Worm (Caenorhabditis elegans): ENCODE measurements around the gene srx-74.

DNA sequence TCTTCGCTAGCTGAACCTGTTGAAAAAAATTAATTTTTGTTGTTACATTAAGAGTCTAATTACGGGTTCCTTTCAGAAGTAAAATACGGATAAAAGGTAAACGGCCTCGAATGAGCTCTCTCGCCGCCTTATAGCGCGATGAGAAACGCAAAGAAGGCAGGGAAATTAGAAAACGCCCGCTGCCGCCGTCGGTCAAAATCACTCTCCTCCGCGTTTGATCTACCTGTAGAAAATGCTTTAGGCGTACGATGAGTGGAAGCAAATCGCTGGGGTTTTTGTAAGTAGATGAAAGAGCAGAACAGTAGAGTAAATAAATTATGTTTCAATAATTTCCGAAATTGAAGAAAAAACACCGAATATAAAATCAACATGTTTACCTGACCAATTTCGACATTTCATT lies 25.1 kb downstream of the srx-74 start:
- TF ChIP-seq elt-1 (tag; optimal IDR thresholded peaks at IDR 0.05; ENCODE audit: borderline replicate concordance, insufficient read depth): no peak
- TF ChIP-seq snpc-4 (tag; optimal IDR thresholded peaks at IDR 0.05): no peak
- TF ChIP-seq nhr-2 (tag; optimal IDR thresholded peaks at IDR 0.05): no peak
- no peak for TF ChIP-seq nhr-12 (tag; optimal IDR thresholded peaks at IDR 0.05)
- TF ChIP-seq lin-13 (tag; optimal IDR thresholded peaks at IDR 0.05): no peak
- no peak for TF ChIP-seq hlh-1 (tag; optimal IDR thresholded peaks at IDR 0.05)

Data from whole organism, mixed stage, embryonic.